Worm (Caenorhabditis elegans) whole organism, L3 larva: ENCODE measurements around the gene allo-1.

Experiments used
- fkh-10 ChIP-seq: sonication (generic microtip); optimal IDR thresholded peaks from 2 replicates; lab custom pipeline; 2017; ENCODE audit warnings: missing biosample characterization, missing genetic modification reagents, missing genetic modification characterization
- snpc-4 ChIP-seq: fragments of 150-350 bp; optimal IDR thresholded peaks from 2 replicates; lab custom pipeline; 2014; ENCODE audit warnings: missing biosample characterization, missing genetic modification characterization

DNA sequence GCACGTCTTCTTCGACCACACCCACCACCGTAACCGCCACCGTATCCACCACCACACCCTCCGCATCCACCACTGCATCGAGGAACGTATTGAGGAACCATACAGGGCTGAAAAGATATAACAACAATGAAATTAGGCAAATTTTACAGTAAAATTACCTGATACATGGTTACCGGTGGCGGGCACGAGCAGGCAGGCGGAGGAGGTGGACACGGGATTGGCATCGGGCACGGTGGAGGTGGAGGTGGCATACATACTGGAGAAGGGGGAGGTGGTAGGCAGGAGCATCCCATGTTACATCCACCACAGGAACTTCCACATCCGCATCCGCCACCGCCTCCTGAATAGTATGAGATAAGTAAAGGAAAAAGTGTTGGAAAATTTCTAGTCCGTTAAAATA, 1.6 kb upstream of the allo-1 start:
- no peak for TF ChIP-seq snpc-4 (tag; lab: Kevin White, UChicago)
- no peak for TF ChIP-seq fkh-10 (GFP tag; lab: Kevin White, UChicago)
